Worm (Caenorhabditis elegans): Measurements from ENCODE around the gene clec-127.

- peak; percentile 3 for TF ChIP-seq him-1 (tag; optimal IDR thresholded peaks at IDR 0.05)
- TF ChIP-seq dao-5 (tag; optimal IDR thresholded peaks at IDR 0.05), result no peak
- TF ChIP-seq W03F9.2 (tag; optimal IDR thresholded peaks at IDR 0.05), result no peak
Measured at ce11 chrII:3547282-3547681, 21.7 kb downstream of the clec-127 start.
